Fruit fly (Drosophila melanogaster) ovary, adult (tissue): Measurements from ENCODE around the gene pod1.

Experiments
- CG17801 ChIP-seq: fragments of 200-800 bp; optimal IDR thresholded peaks from 2 replicates; lab custom pipeline; 2019; ENCODE audit warnings: missing biosample characterization, mild to moderate bottlenecking, missing genetic modification characterization, moderate library complexity; ENCODE audit not compliant: partially characterized antibody

Gene pod1

DNA sequence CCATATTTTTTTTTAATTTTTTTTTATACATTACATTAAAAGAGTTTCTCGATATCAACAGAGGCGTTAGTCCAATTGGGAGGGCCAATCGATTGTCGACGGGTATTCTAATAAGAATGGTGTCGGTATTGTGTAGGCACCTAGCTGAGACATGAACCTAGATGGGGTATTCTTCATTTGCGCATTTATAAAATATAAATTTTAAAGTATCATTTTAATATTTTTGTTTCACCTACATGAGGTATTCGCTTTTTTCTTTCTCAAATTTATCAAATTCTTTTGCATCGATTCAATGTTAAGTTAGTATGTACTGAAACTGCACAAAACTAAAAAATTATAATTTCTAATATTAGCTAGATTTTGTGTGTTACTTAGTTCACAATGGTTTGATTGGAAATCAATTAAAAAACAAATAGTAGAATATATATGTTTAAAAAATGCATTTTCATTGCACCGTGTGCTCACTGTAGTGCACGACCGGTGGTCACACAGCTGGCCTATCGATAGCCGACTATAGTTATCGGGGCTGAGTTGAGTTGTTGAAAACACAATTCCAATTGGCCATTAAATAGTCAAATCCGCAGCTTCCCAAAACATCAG is 40.5 kb downstream of the pod1 start, which contains the start of the genes CG14435 and Tmf:
Gene CG14435, minus strand, starts transcription at position 81 of the 600 bp plus-strand sequence.
Gene Tmf, plus strand, starts transcription at position 501 of the 600 bp plus-strand sequence.
- peak; percentile 86 for TF ChIP-seq CG17801

DNA sequence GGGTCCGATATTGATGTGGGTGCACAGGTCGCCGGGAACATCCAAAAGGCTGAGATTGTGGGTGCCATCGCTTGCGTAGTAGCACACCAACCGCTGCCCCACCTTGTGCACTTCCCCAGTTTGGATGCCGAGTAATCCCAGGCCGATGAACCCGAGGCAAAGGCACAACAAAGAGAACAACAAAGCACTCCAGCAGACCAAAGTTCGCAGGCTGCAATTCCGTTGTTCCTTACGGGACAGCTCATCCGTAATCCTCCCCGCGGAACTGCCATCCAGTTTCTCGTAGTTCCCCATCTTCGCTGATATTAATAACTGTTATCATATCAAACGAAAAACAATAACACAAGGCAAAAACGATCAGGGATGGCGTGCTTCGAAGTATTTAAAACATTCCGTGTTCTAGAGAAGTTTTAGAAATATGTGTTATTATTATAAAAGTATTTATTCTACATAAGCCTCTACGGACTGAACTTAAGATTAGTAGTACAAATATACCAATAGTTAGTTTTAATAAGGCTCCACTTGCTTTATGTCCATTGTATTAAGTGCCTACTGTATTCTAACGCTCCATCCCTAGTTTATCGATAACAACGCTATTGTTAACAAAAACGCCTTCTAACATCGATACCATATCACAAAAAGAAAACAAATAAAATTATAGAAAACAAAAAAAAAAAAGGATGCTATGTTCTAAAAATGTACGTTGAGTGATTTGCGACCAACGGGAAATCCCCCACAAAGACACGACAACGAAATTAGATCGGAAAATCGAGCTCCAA is 45.9 kb downstream of the pod1 start, which contains the start of the genes Cht11 and CG4558:
Gene Cht11, minus strand, starts transcription at position 340 of the 779 bp plus-strand sequence.
Gene CG4558, plus strand, starts transcription at position 593 of the 779 bp plus-strand sequence.
- peak; percentile 97 for TF ChIP-seq CG17801

DNA sequence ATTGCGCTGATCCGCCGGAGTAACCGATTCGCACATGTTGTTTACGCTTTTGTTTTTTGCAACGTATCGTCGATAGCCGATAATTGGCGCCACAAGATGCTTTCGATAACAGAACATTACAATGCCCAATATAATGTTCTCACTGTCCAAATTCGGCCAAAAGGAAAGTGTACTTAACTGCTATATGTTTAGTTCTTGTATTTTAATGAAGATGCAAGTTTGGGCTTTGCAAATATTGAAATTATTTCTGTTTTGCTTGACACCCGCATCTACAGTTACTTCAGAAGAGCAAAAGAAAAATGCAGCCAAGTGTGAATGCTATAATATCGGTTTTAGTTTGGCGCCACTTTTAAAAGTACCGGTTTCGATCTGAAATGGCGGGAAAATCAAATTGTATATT is 49.1 kb downstream of the pod1 start:
- TF ChIP-seq CG17801: peak; percentile 93

DNA sequence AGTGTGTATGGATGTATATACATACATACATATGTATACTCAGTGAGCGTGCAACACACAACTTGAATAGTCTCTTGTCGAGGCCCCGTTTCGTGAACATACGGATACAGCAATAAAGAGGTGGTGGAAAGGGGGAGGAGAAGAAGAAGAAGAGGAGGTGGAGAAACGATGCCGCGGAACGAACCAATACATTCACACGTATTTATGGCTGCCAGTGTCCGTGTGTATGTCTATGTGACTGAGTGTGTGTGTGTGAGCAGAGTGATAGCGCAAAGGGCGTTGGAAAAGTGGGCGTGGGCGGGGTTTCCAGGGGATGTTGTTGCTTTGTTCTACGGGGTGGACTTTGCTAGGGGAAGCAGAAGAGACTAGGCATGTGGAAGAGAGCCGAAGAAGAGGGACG is 49.9 kb downstream of the pod1 start:
- TF ChIP-seq CG17801: no peak

DNA sequence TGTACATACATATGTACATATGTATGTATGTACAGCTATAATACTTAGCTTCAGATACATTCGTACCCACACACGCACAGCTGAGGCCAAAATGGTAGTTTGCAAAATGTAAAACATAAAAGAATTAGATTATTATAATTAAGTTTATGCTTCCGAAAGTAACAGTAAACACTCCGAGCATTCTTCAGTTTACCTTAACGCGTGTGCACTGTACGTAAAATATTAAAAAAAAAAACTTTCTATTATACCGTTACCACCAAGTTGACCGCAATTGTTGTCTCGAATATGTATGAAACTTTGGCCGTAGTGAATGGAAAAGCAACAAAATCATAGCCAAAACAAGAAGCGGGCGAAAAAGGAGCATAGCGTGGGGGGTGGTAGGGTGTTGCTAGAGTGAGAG is 51.1 kb downstream of the pod1 start:
- TF ChIP-seq CG17801: peak; percentile 0

DNA sequence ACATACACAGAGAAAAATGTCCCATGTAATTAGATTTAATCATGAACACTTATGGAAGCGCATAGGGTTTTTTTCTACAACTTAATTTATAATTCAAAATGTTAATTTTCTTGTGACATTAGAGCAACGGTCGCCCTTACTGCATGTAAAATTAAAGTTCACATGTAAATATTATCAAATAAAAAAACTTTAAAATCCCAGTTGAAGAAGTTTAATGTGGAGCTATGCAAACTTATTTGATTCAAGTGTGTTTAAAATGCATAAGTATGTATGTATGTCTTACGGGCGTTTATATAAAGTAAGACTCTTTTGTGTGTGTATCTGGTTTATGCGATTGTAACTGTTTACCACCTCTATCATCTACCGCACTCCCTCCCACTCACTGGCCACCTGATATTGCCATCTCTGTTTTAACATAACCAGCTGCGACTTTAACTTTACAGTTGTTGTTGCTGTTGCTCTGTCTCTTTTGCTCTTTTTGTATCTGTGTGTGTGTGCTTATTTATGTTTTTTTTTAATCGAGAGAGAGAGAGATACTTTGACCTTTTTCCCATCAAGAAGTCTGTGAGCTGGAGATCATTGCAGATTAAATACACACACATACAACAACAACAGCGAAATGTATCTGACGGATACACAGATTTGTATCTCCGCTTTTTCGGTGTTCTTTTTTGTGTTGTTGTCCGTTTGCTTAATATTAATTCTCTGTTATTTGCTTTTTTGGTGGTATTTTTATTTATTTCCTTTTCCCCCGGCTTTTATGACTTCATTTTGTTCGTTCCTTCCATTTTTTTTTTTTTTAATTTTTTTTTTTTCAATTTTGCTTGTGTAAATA is 52.1 kb downstream of the pod1 start:
- no peak for TF ChIP-seq CG17801

DNA sequence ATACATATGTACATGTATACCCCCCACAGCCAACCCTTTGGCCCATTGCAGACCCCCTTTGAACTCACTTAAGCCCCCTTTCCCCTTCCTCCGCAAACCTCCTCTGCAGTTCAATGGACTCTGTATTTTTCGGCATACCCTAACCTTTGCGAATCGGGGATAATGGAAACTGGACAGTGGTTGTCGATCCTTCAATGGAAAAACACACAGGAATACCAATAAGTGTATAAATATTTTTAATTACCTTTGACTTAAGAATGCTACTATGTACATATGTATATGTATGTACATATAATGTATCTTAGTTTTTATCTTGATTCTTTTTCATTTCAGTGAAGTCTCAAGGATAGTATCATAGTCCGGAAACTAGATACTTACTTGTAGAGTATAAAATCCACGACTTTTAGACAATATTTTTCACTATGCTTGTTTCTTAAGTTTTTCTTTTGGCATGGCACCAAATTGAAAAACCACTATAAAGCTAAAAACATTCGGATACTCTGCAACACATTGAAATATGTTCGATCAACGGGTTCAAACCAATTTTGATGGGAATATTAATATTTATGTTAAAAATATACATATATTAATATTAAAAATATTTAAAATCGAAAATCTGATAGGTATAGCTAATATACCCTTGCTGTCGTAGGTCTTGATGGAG is 53.0 kb downstream of the pod1 start:
- peak; percentile 84 for TF ChIP-seq CG17801

DNA sequence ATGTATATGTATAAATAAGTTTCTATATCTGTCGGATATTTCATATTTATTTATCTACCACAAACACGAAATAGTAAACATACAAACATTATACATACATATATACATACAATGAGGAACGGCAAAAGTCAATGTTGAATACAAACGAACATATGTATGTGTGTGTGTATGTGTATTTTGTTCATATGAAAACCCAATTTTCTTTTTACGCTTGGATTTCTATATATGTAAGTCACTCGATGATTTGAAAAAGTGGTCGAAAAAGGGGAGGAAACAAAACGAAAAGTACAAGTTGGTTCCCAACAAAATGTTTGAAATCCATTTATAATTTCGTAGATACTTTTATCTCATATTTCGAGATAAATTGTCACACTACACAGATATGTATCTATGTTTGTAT is 53.8 kb downstream of the pod1 start:
- no peak for TF ChIP-seq CG17801

DNA sequence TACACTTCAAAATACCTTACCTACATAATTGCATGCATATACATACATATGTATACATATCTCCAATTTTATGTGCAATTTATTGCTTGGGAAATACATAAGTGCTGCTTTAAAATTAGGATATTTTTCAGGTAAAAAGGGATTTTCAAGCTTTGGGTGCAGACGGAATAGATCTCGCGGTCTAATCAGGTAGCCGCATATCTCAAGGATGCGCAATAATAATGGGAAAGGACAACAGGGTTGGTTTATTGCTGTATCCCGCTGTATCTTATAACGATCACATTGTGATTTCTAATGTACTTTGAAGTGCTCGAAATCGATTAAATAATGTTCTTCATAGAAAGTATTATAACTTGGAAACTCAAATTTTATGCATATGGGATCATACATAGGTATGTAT is 54.2 kb downstream of the pod1 start:
- no peak for TF ChIP-seq CG17801

DNA sequence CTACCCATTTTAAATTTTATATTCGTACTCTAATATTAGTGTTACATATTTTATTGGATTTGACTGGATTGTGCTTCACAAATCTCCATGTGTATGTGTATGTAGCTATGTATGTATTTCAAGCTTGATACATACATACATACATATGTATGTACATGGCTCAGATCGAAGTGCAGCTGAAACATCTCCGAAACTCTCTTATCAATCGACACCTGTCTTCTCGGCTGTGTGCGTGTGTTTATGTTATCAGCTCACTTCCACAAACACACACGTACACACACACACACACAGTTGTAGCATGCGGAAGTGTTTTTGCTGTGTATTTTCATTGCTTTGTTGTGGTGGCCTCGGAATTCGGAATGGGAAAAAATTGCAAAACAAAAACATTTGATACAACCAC is 55.8 kb downstream of the pod1 start:
- no peak for TF ChIP-seq CG17801

DNA sequence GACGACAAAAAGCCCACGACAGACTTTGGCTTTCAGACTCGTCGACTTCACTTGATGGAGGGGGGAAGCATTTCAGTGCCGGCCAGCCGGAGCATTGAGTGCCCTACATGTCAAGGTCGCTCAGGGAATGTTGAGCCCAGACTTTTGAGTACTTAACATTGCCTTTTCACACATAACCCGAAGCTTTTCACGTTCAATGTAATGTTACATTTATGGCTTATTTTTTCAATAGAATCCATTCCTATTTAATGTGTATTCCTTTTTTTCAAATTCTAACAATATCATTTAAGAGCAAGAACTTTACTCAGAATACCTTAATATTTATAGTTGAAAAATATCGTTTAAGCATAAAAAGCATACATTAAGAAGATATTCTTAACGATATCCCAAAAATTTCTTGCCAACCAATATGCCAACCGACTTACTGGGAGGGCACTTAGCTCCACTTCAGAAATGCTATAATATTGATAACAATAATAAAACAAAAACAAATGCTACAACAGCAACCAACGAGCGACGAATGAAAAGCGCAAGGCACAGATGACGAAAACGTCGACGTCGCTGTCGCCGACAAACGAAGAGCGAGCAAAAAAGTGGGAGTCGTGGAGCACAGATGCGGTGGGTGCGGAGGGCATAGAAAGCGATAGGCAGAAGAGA is 56.4 kb downstream of the pod1 start:
- peak; percentile 81 for TF ChIP-seq CG17801

DNA sequence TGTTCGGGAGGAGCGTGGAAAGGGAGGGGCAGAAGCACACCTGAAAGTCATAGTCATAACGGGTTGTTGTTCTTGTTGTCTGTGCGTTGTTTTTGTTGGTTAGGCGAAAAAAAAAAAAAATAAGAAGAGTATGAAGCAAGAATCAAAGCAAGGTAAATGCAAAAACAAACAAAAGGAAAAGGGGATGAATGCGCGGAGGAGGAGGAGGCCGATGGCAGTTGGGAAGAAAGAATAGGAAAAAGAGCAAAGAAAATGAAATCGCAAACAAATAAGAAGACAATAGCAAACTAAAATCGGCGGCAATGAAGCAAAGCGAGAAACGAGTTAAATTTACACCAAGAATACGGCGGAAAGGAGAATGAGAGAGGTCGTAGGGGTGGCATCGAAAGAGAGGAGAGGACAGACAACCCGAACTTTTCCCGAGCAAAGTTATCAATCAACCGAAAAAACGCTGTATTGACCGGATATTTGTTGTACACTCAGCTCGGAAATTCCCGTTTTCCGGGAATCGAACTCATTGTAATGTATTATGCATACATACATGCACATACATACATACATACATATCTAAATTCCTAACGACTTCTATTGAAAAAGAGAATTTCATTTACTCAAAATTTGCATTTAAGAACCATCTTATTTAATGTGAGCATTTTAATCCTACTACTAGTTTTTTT is 57.1 kb downstream of the pod1 start:
- TF ChIP-seq CG17801: no peak

DNA sequence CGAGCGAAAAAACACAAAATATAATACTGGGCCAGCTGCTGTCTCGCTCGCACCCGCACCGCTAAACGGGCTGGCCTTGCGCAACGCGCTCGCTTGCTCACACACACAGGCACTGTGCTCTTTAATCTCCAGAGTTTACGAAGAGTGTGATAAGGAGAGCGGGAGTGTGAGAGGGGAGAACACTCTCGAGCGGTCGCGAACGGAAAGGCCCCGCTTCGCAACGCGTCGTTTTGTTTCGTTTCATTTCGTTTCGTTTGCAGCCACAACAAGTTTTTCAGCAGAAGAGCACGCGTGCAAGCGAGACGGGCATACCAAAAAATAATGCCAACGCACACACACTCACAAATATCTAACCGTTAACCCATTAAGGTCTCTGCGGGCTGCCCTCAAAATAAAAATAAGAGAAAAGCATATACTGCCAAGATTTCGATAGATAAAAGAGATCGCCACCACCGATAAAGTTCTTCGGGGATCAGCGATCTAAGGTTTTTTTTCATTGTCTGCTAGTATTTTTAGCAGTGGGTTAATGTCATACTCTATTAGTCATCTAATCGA is 58.1 kb downstream of the pod1 start:
- TF ChIP-seq CG17801: peak; percentile 89

DNA sequence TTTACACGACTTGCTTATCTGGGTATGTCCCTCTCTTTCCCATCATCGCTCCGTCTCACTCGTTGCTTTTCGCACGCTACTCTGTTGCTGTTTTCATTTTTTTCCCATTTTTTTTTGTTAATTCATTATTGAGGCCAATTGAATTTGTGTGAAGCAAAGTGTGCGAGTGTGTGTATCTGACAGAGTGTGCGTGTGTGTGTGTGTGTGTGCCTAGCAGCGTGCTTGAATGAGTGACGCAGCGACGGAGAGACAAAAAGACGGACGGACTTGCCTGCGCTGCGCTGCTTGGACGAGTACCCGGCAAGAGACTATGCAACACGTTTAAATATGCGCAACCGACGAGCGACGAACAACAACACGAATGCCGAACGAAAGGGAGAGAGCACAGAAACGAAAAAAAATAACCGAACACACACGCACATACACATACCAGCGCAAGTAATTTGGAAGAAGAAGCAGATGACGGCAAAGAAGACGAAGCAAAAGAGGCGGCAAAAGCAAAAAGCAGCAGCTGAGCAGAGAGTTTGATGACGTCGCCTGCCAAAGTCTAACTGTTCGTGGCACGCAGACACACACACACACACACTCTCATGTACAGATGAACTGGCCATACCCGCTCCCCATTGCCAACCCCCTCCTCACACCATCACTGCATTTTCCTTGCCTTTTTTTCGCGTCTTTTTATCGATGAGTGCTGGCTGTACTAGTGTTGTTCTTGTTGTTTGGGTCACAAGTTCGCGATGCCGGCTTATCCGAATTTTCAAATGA is 59.2 kb downstream of the pod1 start:
- no peak for TF ChIP-seq CG17801
